Fruit fly (Drosophila melanogaster): ENCODE measurements around the gene mRpS11.

DNA sequence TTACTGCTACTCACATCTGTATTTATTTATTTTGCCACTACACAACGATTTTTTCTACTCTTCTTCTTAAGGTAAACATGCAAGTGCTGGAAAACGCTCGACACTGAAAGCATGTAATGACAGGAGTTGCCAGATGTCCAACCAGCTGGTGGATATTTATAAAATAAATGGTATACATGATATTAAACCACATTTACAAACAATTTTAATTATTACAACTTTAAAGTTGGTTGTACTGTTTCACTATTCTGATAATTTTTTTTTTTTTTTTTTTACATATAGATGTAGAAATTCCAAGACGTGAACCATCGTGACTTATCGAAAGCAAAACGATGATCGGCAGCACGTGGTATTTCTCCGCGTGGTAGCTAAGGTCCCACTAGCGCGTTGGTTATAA is 7.3 kb downstream of the mRpS11 start, which contains the start of the genes Keap1 and kuk:
- TF ChIP-seq Dll (optimal IDR thresholded peaks at IDR 0.05) (no peak), CG8478 (optimal IDR thresholded peaks at IDR 0.05) (no peak), psq (optimal IDR thresholded peaks at IDR 0.05) (no peak), EcR (GFP tag; optimal IDR thresholded peaks at IDR 0.05) (no peak), usp (GFP tag; optimal IDR thresholded peaks at IDR 0.05) (no peak)
